Worm (Caenorhabditis elegans): ENCODE measurements around the gene ndub-11.

DNA sequence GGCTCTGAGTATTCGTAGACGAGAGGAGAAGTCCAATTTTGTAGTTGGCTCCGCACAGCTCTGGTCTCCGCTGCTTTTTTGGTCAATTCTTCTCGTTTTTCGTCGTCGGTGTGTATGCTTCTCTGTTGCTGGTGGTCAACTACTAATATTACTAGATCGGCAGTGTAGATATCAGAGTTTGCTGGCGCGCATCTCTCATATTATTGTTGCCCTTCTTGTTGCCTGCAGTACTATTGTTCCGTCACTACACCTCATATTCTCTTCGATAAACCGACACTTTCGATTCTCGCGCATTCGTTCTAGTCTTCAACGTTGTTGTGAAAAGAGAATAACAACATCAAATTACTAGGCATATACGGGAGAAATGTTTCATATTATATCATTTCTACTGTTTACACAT lies 49.9 kb downstream of the ndub-11 start:
- TF ChIP-seq mdl-1 (tag; optimal IDR thresholded peaks at IDR 0.05) (no peak), unc-39 (tag; optimal IDR thresholded peaks at IDR 0.05) (no peak), lin-39 (tag; optimal IDR thresholded peaks at IDR 0.05) (no peak), ZK546.5 (tag; optimal IDR thresholded peaks at IDR 0.05) (no peak), skn-1 (tag; optimal IDR thresholded peaks at IDR 0.05) (no peak), ama-1 (optimal IDR thresholded peaks at IDR 0.05) (no peak), snpc-4 (tag; optimal IDR thresholded peaks at IDR 0.05) (no peak), pha-4 (tag; optimal IDR thresholded peaks at IDR 0.05) (no peak), lin-15B (tag; optimal IDR thresholded peaks at IDR 0.05) (no peak), ztf-11 (tag; optimal IDR thresholded peaks at IDR 0.05) (no peak), zag-1 (tag; optimal IDR thresholded peaks at IDR 0.05) (no peak), nhr-237 (tag; optimal IDR thresholded peaks at IDR 0.05) (no peak), egl-5 (tag; optimal IDR thresholded peaks at IDR 0.05) (no peak), nhr-43 (tag; optimal IDR thresholded peaks at IDR 0.05; ENCODE audit: poor library complexity, severe bottlenecking) (no peak)
